Worm (Caenorhabditis elegans) whole organism, young adult: ENCODE measurements around the gene B0545.4.
"Not testable (repeated sequence)": the region's sequence is repeated elsewhere in the genome, so short reads cannot be mapped to it uniquely, and the experiment has no call there.

Experiments
- F33H1.4 ChIP-seq: fragments of 200-800 bp; sonication (Bioruptor generic); IDR thresholded peaks from 2 replicates; pipeline ENCODE4 v1.3.6; 2022; ENCODE audit warnings: missing genetic modification reagents, missing genetic modification characterization, missing compliant biosample characterization
- atf-7 ChIP-seq: sonication (generic microtip); optimal IDR thresholded peaks from 2 replicates; lab custom pipeline; 2017; ENCODE audit warnings: mild to moderate bottlenecking, missing genetic modification characterization, missing compliant biosample characterization
- hsf-1 ChIP-seq: fragments of 200-800 bp; sonication (Bioruptor generic); IDR thresholded peaks from 2 replicates; pipeline ENCODE4 v1.3.6; 2022; ENCODE audit warnings: missing genetic modification reagents, missing genetic modification characterization, missing compliant biosample characterization
- let-607 ChIP-seq, 2 experiments: fragments of 200-800 bp in 1 of 2; sonication (Bioruptor generic) in 1 of 2; sonication (generic microtip) in 1 of 2; optimal IDR thresholded peaks; 2 replicates each; lab custom pipeline; 2016 to 2018; ENCODE audit warnings: mild to moderate bottlenecking in 2 of 2, missing compliant biosample characterization in 2 of 2, missing genetic modification characterization in 2 of 2, moderate library complexity in 2 of 2, missing genotype in 1 of 2
- mcd-1 ChIP-seq: fragments of 200-800 bp; sonication (Bioruptor generic); IDR thresholded peaks from 2 replicates; pipeline ENCODE4 v1.3.6; 2022; ENCODE audit warnings: missing genetic modification reagents, missing genetic modification characterization, missing compliant biosample characterization
- mel-28 ChIP-seq: sonication (generic microtip); optimal IDR thresholded peaks from 2 replicates; lab custom pipeline; 2016; ENCODE audit warnings: borderline replicate concordance, mild to moderate bottlenecking, missing genetic modification characterization, missing compliant biosample characterization
- tbx-9 ChIP-seq: sonication (generic microtip); optimal IDR thresholded peaks from 2 replicates; lab custom pipeline; 2016; ENCODE audit warnings: borderline replicate concordance, missing genetic modification characterization, inconsistent platforms, missing compliant biosample characterization
- unc-130 ChIP-seq: sonication (generic microtip); optimal IDR thresholded peaks from 2 replicates; lab custom pipeline; 2016; ENCODE audit warnings: missing genetic modification reagents, missing genetic modification characterization, missing compliant biosample characterization
- xnd-1 ChIP-seq: sonication (generic microtip); optimal IDR thresholded peaks from 2 replicates; lab custom pipeline; 2016; ENCODE audit warnings: missing genotype, missing genetic modification reagents, missing genetic modification characterization, missing compliant biosample characterization

- TF ChIP-seq mcd-1; atf-7; hsf-1; xnd-1 (tag; lab: Kevin White, UChicago); F33H1.4 (GFP tag; lab: Robert Waterston, UW); tbx-9; let-607 (tag; optimal IDR thresholded peaks at IDR 0.05; lab: Kevin White, UChicago); mel-28 (tag; lab: Kevin White, UChicago); unc-130 (GFP tag; lab: Kevin White, UChicago): not testable (repeated sequence)
These were observed 13.9 kb upstream of the B0545.4 start for ce11 chrIV:122877-123657.
